Worm (Caenorhabditis elegans) whole organism, young adult: ENCODE measurements around the gene mthf-1.
A peak's percentile ranks its signal among the peaks of the same experiment; 100 is the strongest.

Experiments
- B0336.3 ChIP-seq: fragments of 200-800 bp; sonication (Bioruptor generic); IDR thresholded peaks from 2 replicates; pipeline ENCODE4 v1.3.6; 2022; ENCODE audit warnings: missing genetic modification characterization, missing compliant biosample characterization
- F33H1.4 ChIP-seq: fragments of 200-800 bp; sonication (Bioruptor generic); IDR thresholded peaks from 2 replicates; pipeline ENCODE4 v1.3.6; 2022; ENCODE audit warnings: missing genetic modification reagents, missing genetic modification characterization, missing compliant biosample characterization
- F49E8.2 ChIP-seq: sonication (generic microtip); optimal IDR thresholded peaks from 3 replicates; lab custom pipeline; 2017; ENCODE audit warnings: missing genetic modification characterization, mild to moderate bottlenecking, missing compliant biosample characterization, antibody characterized with exemption, moderate library complexity; ENCODE audit not compliant: insufficient read depth
- ama-1 ChIP-seq, 3 experiments: fragments of 150-350 bp in 1 of 3; sonication (generic microtip) in 2 of 3; optimal IDR thresholded peaks; 2 replicates each; lab custom pipeline; 2014 to 2018; ENCODE audit warnings: missing biosample characterization in 2 of 3, missing genetic modification characterization in 2 of 3, missing genetic modification reagents in 2 of 3
- attf-5 ChIP-seq: fragments of 200-800 bp; sonication (Bioruptor generic); optimal IDR thresholded peaks from 2 replicates; lab custom pipeline; 2018; ENCODE audit warnings: mild to moderate bottlenecking, missing genetic modification characterization, missing compliant biosample characterization
- attf-6 ChIP-seq: fragments of 200-800 bp; sonication (Bioruptor generic); IDR thresholded peaks from 2 replicates; pipeline ENCODE4 v1.3.6; 2022; ENCODE audit warnings: missing genetic modification reagents, missing genetic modification characterization, missing compliant biosample characterization
- bed-1 ChIP-seq: fragments of 200-800 bp; sonication (Bioruptor generic); IDR thresholded peaks from 2 replicates; pipeline ENCODE4 v1.3.6; 2022; ENCODE audit warnings: missing genetic modification reagents, missing genetic modification characterization, missing compliant biosample characterization
- cebp-1 ChIP-seq, 2 experiments: fragments of 200-800 bp in 1 of 2; sonication (Bioruptor generic) in 1 of 2; sonication (generic microtip) in 1 of 2; IDR thresholded peaks in 1 of 2; optimal IDR thresholded peaks in 1 of 2; 2 replicates each; pipeline versions ENCODE4 v1.3.6 to Lab custom; 2017 to 2022; ENCODE audit warnings: missing compliant biosample characterization in 2 of 2, missing genetic modification characterization in 2 of 2, mild to moderate bottlenecking in 1 of 2, missing genetic modification reagents in 1 of 2, moderate library complexity in 1 of 2
- ceh-40 ChIP-seq: fragments of 200-800 bp; sonication (Bioruptor generic); IDR thresholded peaks from 2 replicates; pipeline ENCODE4 v1.3.6; 2022; ENCODE audit warnings: missing genetic modification characterization, missing compliant biosample characterization
- ceh-91 ChIP-seq: fragments of 200-800 bp; sonication (Bioruptor generic); IDR thresholded peaks from 2 replicates; pipeline ENCODE4 v1.3.6; 2022; ENCODE audit warnings: missing genetic modification reagents, missing genetic modification characterization, missing compliant biosample characterization
- chd-7 ChIP-seq: sonication (generic microtip); optimal IDR thresholded peaks from 2 replicates; lab custom pipeline; 2016; ENCODE audit warnings: mild to moderate bottlenecking, missing genetic modification characterization, moderate library complexity, missing compliant biosample characterization
- die-1 ChIP-seq: sonication (generic microtip); optimal IDR thresholded peaks from 2 replicates; lab custom pipeline; 2016; ENCODE audit warnings: missing genotype, mild to moderate bottlenecking, missing genetic modification characterization, missing compliant biosample characterization
- dpl-1 ChIP-seq: fragments of 150-350 bp; optimal IDR thresholded peaks from 2 replicates; lab custom pipeline; 2014; ENCODE audit warnings: missing biosample characterization, missing genetic modification reagents, missing genetic modification characterization
- efl-1 ChIP-seq: fragments of 150-350 bp; optimal IDR thresholded peaks from 2 replicates; lab custom pipeline; 2014; ENCODE audit warnings: missing biosample characterization, missing genetic modification reagents, missing genetic modification characterization
- egl-44 ChIP-seq: fragments of 200-800 bp; sonication (Bioruptor generic); IDR thresholded peaks from 2 replicates; pipeline ENCODE4 v1.3.6; 2022; ENCODE audit warnings: missing genetic modification reagents, missing genetic modification characterization, missing compliant biosample characterization
- ets-4 ChIP-seq: fragments of 200-800 bp; sonication (Bioruptor generic); optimal IDR thresholded peaks from 2 replicates; lab custom pipeline; 2018; ENCODE audit warnings: mild to moderate bottlenecking, missing genetic modification characterization, missing compliant biosample characterization
- fkh-3 ChIP-seq: sonication (generic microtip); optimal IDR thresholded peaks from 2 replicates; lab custom pipeline; 2016; ENCODE audit warnings: mild to moderate bottlenecking, missing genetic modification characterization, missing compliant biosample characterization
- hmg-1.2 ChIP-seq: fragments of 200-800 bp; sonication (Bioruptor generic); IDR thresholded peaks from 2 replicates; pipeline ENCODE4 v1.3.6; 2022; ENCODE audit warnings: missing genetic modification reagents, missing genetic modification characterization, missing compliant biosample characterization
- hmg-20 ChIP-seq: fragments of 200-800 bp; sonication (Bioruptor generic); IDR thresholded peaks from 2 replicates; pipeline ENCODE4 v1.3.6; 2022; ENCODE audit warnings: missing genetic modification reagents, missing genetic modification characterization, missing compliant biosample characterization
- hsf-1 ChIP-seq: fragments of 200-800 bp; sonication (Bioruptor generic); IDR thresholded peaks from 2 replicates; pipeline ENCODE4 v1.3.6; 2022; ENCODE audit warnings: missing genetic modification reagents, missing genetic modification characterization, missing compliant biosample characterization
- lag-1 ChIP-seq: fragments of 200-800 bp; sonication (Bioruptor generic); IDR thresholded peaks from 2 replicates; pipeline ENCODE4 v1.3.6; 2022; ENCODE audit warnings: missing genetic modification reagents, missing genetic modification characterization, missing compliant biosample characterization
- let-526 ChIP-seq: fragments of 200-800 bp; sonication (Bioruptor generic); IDR thresholded peaks from 2 replicates; pipeline ENCODE4 v1.3.6; 2022; ENCODE audit warnings: missing genetic modification reagents, missing genetic modification characterization, missing compliant biosample characterization
- let-607 ChIP-seq, 2 experiments: fragments of 200-800 bp in 1 of 2; sonication (Bioruptor generic) in 1 of 2; sonication (generic microtip) in 1 of 2; optimal IDR thresholded peaks; 2 replicates each; lab custom pipeline; 2016 to 2018; ENCODE audit warnings: mild to moderate bottlenecking in 2 of 2, missing compliant biosample characterization in 2 of 2, missing genetic modification characterization in 2 of 2, moderate library complexity in 2 of 2, missing genotype in 1 of 2
- lin-40 ChIP-seq: sonication (generic microtip); optimal IDR thresholded peaks from 2 replicates; lab custom pipeline; 2016; ENCODE audit warnings: missing genetic modification characterization, mild to moderate bottlenecking, missing compliant biosample characterization, missing genotype, missing genetic modification reagents
- lsl-1 ChIP-seq: fragments of 200-800 bp; sonication (Bioruptor generic); optimal IDR thresholded peaks from 2 replicates; lab custom pipeline; 2018; ENCODE audit warnings: mild to moderate bottlenecking, missing genetic modification characterization, moderate library complexity, missing compliant biosample characterization
- madf-10 ChIP-seq: sonication (generic microtip); optimal IDR thresholded peaks from 2 replicates; lab custom pipeline; 2016; ENCODE audit warnings: mild to moderate bottlenecking, missing genetic modification characterization, missing compliant biosample characterization
- madf-3 ChIP-seq: fragments of 200-800 bp; sonication (Bioruptor generic); IDR thresholded peaks from 2 replicates; pipeline ENCODE4 v1.3.6; 2022; ENCODE audit warnings: missing genetic modification reagents, missing genetic modification characterization, missing compliant biosample characterization
- mcd-1 ChIP-seq: fragments of 200-800 bp; sonication (Bioruptor generic); IDR thresholded peaks from 2 replicates; pipeline ENCODE4 v1.3.6; 2022; ENCODE audit warnings: missing genetic modification reagents, missing genetic modification characterization, missing compliant biosample characterization
- nhr-80 ChIP-seq: sonication (generic microtip); optimal IDR thresholded peaks from 2 replicates; lab custom pipeline; 2016; ENCODE audit warnings: missing genetic modification characterization, missing compliant biosample characterization
- nhr-90 ChIP-seq: sonication (generic microtip); optimal IDR thresholded peaks from 2 replicates; lab custom pipeline; 2016; ENCODE audit warnings: missing genotype, mild to moderate bottlenecking, missing genetic modification characterization, missing compliant biosample characterization
- pha-4 ChIP-seq: fragments of 150-350 bp; sonication (generic microtip); optimal IDR thresholded peaks from 2 replicates; lab custom pipeline; 2014; ENCODE audit warnings: missing biosample characterization, missing genetic modification reagents, missing genetic modification characterization
- snpc-1.1 ChIP-seq: sonication (generic microtip); optimal IDR thresholded peaks from 2 replicates; lab custom pipeline; 2017; ENCODE audit warnings: missing genetic modification characterization, mild to moderate bottlenecking, missing compliant biosample characterization, antibody characterized with exemption, moderate library complexity, missing genotype, missing genetic modification reagents; ENCODE audit not compliant: insufficient read depth
- somi-1 ChIP-seq: fragments of 200-800 bp; sonication (Bioruptor generic); optimal IDR thresholded peaks from 2 replicates; lab custom pipeline; 2018; ENCODE audit warnings: mild to moderate bottlenecking, missing genetic modification characterization, missing compliant biosample characterization
- tbp1 ChIP-seq: fragments of 200-800 bp; sonication (Bioruptor generic); optimal IDR thresholded peaks from 2 replicates; lab custom pipeline; 2018; ENCODE audit warnings: mild to moderate bottlenecking, missing genetic modification characterization, missing compliant biosample characterization
- ztf-22 ChIP-seq: fragments of 200-800 bp; sonication (Bioruptor generic); optimal IDR thresholded peaks from 2 replicates; lab custom pipeline; 2018; ENCODE audit warnings: mild to moderate bottlenecking, missing genetic modification characterization, moderate library complexity, missing compliant biosample characterization
- ztf-26 ChIP-seq: sonication (generic microtip); optimal IDR thresholded peaks from 2 replicates; lab custom pipeline; 2017; ENCODE audit warnings: missing genetic modification characterization, missing compliant biosample characterization
- ztf-3 ChIP-seq: fragments of 200-800 bp; sonication (Bioruptor generic); optimal IDR thresholded peaks from 2 replicates; lab custom pipeline; 2018; ENCODE audit warnings: mild to moderate bottlenecking, missing genetic modification characterization, missing compliant biosample characterization

The mthf-1 gene

DNA sequence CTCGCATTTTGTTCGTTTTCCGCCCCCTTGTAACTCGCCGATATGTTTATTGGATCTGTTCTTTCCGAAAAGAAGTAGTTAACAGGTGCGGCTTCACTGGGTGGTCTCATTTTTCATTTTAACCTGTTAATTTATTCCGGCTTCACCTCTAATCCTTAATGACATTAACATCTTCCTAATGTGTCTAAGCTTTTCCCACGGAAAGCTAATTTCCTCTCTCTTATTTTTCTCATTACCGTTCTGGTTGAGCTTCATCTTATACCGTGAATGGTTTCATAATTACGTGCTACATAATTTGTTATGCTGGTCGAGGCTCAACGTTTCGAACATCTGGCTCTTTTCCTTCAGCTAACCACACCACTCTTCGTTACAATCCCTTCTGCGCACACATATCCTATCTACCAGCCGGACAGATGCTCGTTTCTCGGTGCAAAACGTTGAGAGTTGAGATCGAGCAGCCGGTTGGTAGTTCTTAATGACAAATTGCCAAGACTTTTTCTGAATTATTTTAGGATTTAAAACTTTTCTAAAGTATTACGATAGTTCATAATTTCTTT lies 31.8 kb upstream of the mthf-1 start:
- no peak for TF ChIP-seq fkh-3
- TF ChIP-seq die-1 (tag; lab: Kevin White, UChicago) = no peak
- no peak for TF ChIP-seq somi-1 (GFP tag; lab: Kevin White, UChicago)
- TF ChIP-seq, all 124 proteins: peak for 0

DNA sequence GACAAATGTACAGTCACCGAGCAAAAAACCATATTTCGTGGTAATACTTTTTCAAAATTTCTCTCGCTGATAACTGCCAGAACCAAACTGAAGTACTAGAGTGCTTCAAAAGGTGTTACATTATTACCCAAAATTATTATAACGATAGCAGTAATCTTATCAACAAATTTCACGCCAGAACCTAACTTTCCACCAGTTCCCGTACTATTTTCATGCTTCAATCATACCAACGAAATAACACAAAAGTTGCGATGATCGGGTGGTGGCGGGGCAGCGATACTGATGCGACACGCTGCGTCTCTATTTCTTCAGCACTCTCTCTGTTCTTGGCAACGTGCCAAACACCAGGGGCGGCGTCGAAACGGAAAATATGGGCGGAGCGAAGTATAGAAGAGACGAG lies 31.3 kb upstream of the mthf-1 start:
- TF ChIP-seq lag-1 (GFP tag; lab: Robert Waterston, UW) = no peak
- peak; percentile 87 for TF ChIP-seq hmg-1.2 (GFP tag; lab: Robert Waterston, UW)
- TF ChIP-seq lin-40 (tag; lab: Kevin White, UChicago) = peak; percentile 12
- TF ChIP-seq B0336.3 (GFP tag; lab: Robert Waterston, UW) = peak; percentile 59; the same call in 1 of the 2 replicates
- no peak for TF ChIP-seq F33H1.4 (GFP tag; lab: Robert Waterston, UW)
- TF ChIP-seq ceh-91 (GFP tag; lab: Robert Waterston, UW) = no peak
- TF ChIP-seq egl-44 (GFP tag; lab: Robert Waterston, UW) = no peak
- TF ChIP-seq ets-4 (GFP tag; lab: Kevin White, UChicago) = peak; percentile 69
- peak; percentile 1 for TF ChIP-seq attf-5 (GFP tag; lab: Kevin White, UChicago)
- no peak for TF ChIP-seq cebp-1 (GFP tag; IDR thresholded peaks at IDR 0.05; lab: Robert Waterston, UW)
- peak; percentile 58 for TF ChIP-seq cebp-1 (tag; optimal IDR thresholded peaks at IDR 0.05; lab: Kevin White, UChicago)
- peak; percentile 59 to 61 for TF ChIP-seq let-607 (tag; optimal IDR thresholded peaks at IDR 0.05; lab: Kevin White, UChicago)
- peak; percentile 99 for TF ChIP-seq nhr-80
- no peak for TF ChIP-seq dpl-1 (GFP tag; lab: Kevin White, UChicago)
- peak; percentile 41 for TF ChIP-seq ztf-22 (GFP tag; lab: Kevin White, UChicago)
- TF ChIP-seq pha-4 (tag; lab: Kevin White, UChicago) = peak; percentile 37
- TF ChIP-seq madf-10 (tag; lab: Kevin White, UChicago) = peak; percentile 3
- peak; percentile 5 for TF ChIP-seq tbp1 (GFP tag; lab: Kevin White, UChicago)

DNA sequence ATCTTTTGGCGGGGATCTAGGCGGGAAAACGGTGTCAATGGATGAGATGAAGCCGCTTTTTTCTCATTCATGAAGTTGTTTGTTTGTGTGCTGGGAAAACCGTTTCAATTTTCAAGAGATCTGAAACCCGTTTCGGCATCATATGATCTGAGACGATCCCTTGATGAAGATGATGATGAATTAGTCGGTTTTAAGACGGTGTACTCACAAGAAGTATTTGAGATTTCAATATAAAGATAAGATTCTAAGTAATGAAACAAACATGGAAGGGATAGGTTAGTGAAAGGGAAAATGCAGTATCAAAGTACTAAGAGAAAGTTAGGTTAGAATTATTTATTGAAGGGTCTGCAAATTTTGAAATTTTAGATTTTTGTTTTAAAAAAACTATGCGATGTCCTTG lies 30.5 kb upstream of the mthf-1 start:
- TF ChIP-seq hmg-1.2 (GFP tag; lab: Robert Waterston, UW) (no peak), mcd-1 (GFP tag; lab: Robert Waterston, UW) (no peak), hsf-1 (GFP tag; lab: Robert Waterston, UW) (no peak), attf-6 (GFP tag; lab: Robert Waterston, UW) (no peak), snpc-1.1 (tag; lab: Kevin White, UChicago) (no peak), lsl-1 (no peak), nhr-90 (no peak)

DNA sequence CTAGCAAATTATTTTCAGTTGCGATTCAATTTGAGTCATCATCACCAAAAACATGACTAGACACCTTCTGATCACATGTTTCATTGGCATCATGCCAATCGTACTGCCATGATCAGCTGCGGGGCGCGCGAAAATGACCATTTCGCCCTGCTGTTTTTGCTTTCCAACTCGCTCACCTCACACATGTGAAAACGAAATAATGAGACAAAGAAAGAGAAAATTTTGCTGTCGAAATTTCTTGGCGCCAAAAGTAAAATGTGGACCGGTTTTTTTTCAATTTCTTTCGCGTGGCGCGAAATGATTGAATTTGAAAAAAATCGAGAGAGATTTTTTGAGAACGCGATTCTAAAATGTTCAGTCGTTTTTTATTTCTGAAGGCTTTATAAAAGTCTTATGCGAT lies 29.2 kb upstream of the mthf-1 start:
- TF ChIP-seq ztf-3 (GFP tag; lab: Kevin White, UChicago) = no peak
- no peak for TF ChIP-seq dpl-1 (GFP tag; lab: Kevin White, UChicago)
- no peak for TF ChIP-seq let-526 (GFP tag; lab: Robert Waterston, UW)
- peak; percentile 77 for TF ChIP-seq efl-1 (GFP tag; lab: Kevin White, UChicago)
- TF ChIP-seq chd-7 (tag; lab: Kevin White, UChicago) = no peak

DNA sequence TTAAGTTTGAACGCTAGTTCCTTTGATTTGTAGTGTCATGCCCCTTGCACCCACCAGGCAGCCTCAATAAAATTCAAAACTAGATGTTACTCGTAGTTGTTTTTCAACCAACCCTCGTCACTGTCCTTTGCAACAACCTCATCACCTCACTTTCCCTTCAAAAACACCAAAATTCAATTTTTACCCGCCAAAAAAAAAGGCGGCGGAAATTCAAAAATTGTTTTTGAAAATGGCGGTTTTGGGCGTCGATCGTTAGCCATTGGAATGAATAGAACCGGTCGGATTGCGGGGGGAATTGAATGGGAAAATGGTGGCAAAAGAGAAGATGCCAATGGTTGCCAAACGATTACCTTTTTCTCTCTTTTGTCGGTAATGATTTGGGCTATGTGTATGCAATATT lies 28.4 kb upstream of the mthf-1 start:
- TF ChIP-seq attf-5 (GFP tag; lab: Kevin White, UChicago) (no peak), F49E8.2 (tag; lab: Kevin White, UChicago) (no peak), madf-10 (tag; lab: Kevin White, UChicago) (no peak), nhr-80 (no peak), attf-6 (GFP tag; lab: Robert Waterston, UW) (no peak), madf-3 (GFP tag; lab: Robert Waterston, UW) (no peak), bed-1 (GFP tag; lab: Robert Waterston, UW) (no peak), hmg-20 (GFP tag; lab: Robert Waterston, UW) (no peak), ama-1 (optimal IDR thresholded peaks at IDR 0.05; lab: Kevin White, UChicago) (no peak), ama-1 (GFP tag; optimal IDR thresholded peaks at IDR 0.05; lab: Kevin White, UChicago) (no peak), ztf-26 (no peak), ceh-40 (no peak)
